Fruit fly (Drosophila melanogaster): ENCODE results near the gene CG32453.
A peak's percentile ranks its signal among the peaks of the same experiment; 100 is the strongest.

The CG32453 gene

DNA sequence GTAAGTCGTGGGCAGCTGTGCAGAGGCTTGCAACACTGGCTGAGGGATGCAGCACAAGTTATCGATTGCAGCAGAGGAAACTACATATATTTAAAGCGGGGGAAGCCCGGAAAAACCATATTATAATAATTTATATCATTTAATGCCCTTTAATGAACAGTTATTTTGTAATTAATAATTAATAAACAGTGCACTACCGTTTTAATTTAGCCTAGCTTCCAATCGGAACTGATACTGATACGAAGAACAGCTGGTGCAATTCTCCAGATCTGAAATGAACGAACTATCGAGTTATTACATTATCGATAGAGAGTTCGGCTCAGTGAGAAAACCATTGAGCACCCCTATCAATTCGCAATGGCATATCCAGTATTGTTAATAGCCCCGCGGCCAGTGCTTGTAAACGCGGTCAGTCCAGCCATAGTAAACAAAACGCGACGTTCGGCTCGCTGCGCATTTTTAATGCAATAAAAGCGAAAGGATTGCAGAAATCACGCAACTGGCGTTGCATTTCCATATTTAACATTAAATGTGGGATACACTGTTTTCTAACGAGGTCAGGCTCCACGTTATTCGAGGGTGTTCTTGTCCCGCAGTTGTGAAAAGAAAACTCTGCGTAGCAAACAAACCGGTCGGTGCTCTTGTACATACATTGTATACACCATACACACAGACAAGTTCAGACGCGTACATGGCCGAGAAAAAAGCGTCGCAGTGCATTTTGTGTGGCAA is 44.5 kb downstream of the CG32453 start, which contains the start of gene CG7369 (continued):
- TF ChIP-seq Hsf (GFP tag; optimal IDR thresholded peaks at IDR 0.05), result peak; percentile 89
- no peak; the same call in none of the 2 replicates for TF ChIP-seq CG11085 (GFP tag; IDR thresholded peaks at IDR 0.05)
- TF ChIP-seq CG15514 (GFP tag; optimal IDR thresholded peaks at IDR 0.05), result peak; percentile 91
- peak; percentile 77 for TF ChIP-seq CG1647 (GFP tag; optimal IDR thresholded peaks at IDR 0.05)
- peak; percentile 47; the same call in 2 of the 3 replicates for TF ChIP-seq zfh1 (GFP tag; IDR thresholded peaks at IDR 0.05)
- TF ChIP-seq tio (GFP tag; optimal IDR thresholded peaks at IDR 0.05), result peak; percentile 90
- TF ChIP-seq CG31365 (tag; optimal IDR thresholded peaks at IDR 0.05), result no peak
- TF ChIP-seq hbn (GFP tag; IDR thresholded peaks at IDR 0.05; ENCODE audit: partially characterized antibody), result peak; percentile 67
- TF ChIP-seq nau (GFP tag; optimal IDR thresholded peaks at IDR 0.05), result peak; percentile 46
- TF ChIP-seq dpn (GFP tag; optimal IDR thresholded peaks at IDR 0.05), result peak; percentile 83 to 88
- no peak for TF ChIP-seq ash1 (GFP tag; optimal IDR thresholded peaks at IDR 0.05)
- TF ChIP-seq CG6854 (GFP tag; optimal IDR thresholded peaks at IDR 0.05), result peak; percentile 24
- peak; percentile 24 for TF ChIP-seq tap (tag; optimal IDR thresholded peaks at IDR 0.05)
- TF ChIP-seq B-H2 (GFP tag; optimal IDR thresholded peaks at IDR 0.05), result peak; percentile 85
- TF ChIP-seq CG9437 (GFP tag; optimal IDR thresholded peaks at IDR 0.05), result peak; percentile 82
- peak; percentile 84 for TF ChIP-seq caup (GFP tag; optimal IDR thresholded peaks at IDR 0.05; ENCODE audit: severe bottlenecking)
- no peak for TF ChIP-seq NC2α (GFP tag; optimal IDR thresholded peaks at IDR 0.05)
- peak; percentile 86 for TF ChIP-seq knrl (GFP tag; IDR thresholded peaks at IDR 0.05; ENCODE audit: partially characterized antibody)
- peak; percentile 60 for TF ChIP-seq crc (GFP tag; optimal IDR thresholded peaks at IDR 0.05)
- TF ChIP-seq aop (GFP tag; IDR thresholded peaks at IDR 0.05), result no peak
- no peak for TF ChIP-seq CG4707 (GFP tag; optimal IDR thresholded peaks at IDR 0.05)
- TF ChIP-seq Mes4 (GFP tag; optimal IDR thresholded peaks at IDR 0.05), result no peak
- no peak for TF ChIP-seq C15 (GFP tag; IDR thresholded peaks at IDR 0.05)
- peak; percentile 65 for TF ChIP-seq CG17359 (tag; optimal IDR thresholded peaks at IDR 0.05)
- TF ChIP-seq CG12744 (GFP tag; optimal IDR thresholded peaks at IDR 0.05), result peak; percentile 26
- peak; percentile 62 for TF ChIP-seq CG8944 (GFP tag; optimal IDR thresholded peaks at IDR 0.05)
- peak; percentile 83 for TF ChIP-seq CG18764 (GFP tag; optimal IDR thresholded peaks at IDR 0.05)
- peak; percentile 63 for TF ChIP-seq amos (GFP tag; IDR thresholded peaks at IDR 0.05; ENCODE audit: partially characterized antibody)
- TF ChIP-seq CG16813 (GFP tag; IDR thresholded peaks at IDR 0.05; ENCODE audit: partially characterized antibody), result peak; percentile 76
- TF ChIP-seq ci (GFP tag; IDR thresholded peaks at IDR 0.05), result peak; percentile 78
- TF ChIP-seq zf30C (GFP tag; optimal IDR thresholded peaks at IDR 0.05), result no peak
- peak; percentile 81 for TF ChIP-seq chn (GFP tag; optimal IDR thresholded peaks at IDR 0.05)
- TF ChIP-seq Side (GFP tag; optimal IDR thresholded peaks at IDR 0.05), result peak; percentile 81
- peak; percentile 53 for TF ChIP-seq CG4282 (GFP tag; optimal IDR thresholded peaks at IDR 0.05)
- peak; percentile 67 for TF ChIP-seq ara (GFP tag; IDR thresholded peaks at IDR 0.05)
- TF ChIP-seq CG10959 (GFP tag; IDR thresholded peaks at IDR 0.05), result peak; percentile 68
- TF ChIP-seq Aef1 (GFP tag; IDR thresholded peaks at IDR 0.05), result peak; percentile 78
- peak; percentile 46 for TF ChIP-seq luna (GFP tag; optimal IDR thresholded peaks at IDR 0.05)
- peak; percentile 47 for TF ChIP-seq oc (tag; optimal IDR thresholded peaks at IDR 0.05)
- no peak for TF ChIP-seq CG7963 (GFP tag; IDR thresholded peaks at IDR 0.05; ENCODE audit: partially characterized antibody)
- peak; percentile 67 for TF ChIP-seq CG1792 (GFP tag; optimal IDR thresholded peaks at IDR 0.05)
- TF ChIP-seq maf-S (GFP tag; optimal IDR thresholded peaks at IDR 0.05), result peak; percentile 4
- TF ChIP-seq Dp (GFP tag; optimal IDR thresholded peaks at IDR 0.05), result peak; percentile 48
- TF ChIP-seq dati (GFP tag; IDR thresholded peaks at IDR 0.05), result no peak
- peak; percentile 83 for TF ChIP-seq ssp (GFP tag; IDR thresholded peaks at IDR 0.05)
- TF ChIP-seq CG12236 (GFP tag; optimal IDR thresholded peaks at IDR 0.05), result peak; percentile 16
- TF ChIP-seq HLH3B (GFP tag; IDR thresholded peaks at IDR 0.05), result peak; percentile 61; the same call in 1 of the 2 replicates
- peak; percentile 54 for TF ChIP-seq CG6654 (GFP tag; optimal IDR thresholded peaks at IDR 0.05)
- peak; percentile 83 for TF ChIP-seq CG3281 (GFP tag; optimal IDR thresholded peaks at IDR 0.05)
